Fruit fly (Drosophila melanogaster) whole organism, embryonic: ENCODE results near the gene CG31778.

Experiments
- BEAF-32 ChIP-seq: fragments of 200-800 bp; sonication (Bioruptor generic); optimal IDR thresholded peaks from 3 replicates; lab custom pipeline; 2017; ENCODE audit warnings: missing biosample characterization, missing genetic modification characterization, mild to moderate bottlenecking, moderate library complexity, missing genetic modification reagents
- Bgb ChIP-seq: fragments of 200-800 bp; sonication (Bioruptor generic); IDR thresholded peaks from 2 replicates; pipeline ENCODE4 v1.3.6; 2022; ENCODE audit warnings: missing biosample characterization, missing genetic modification characterization; ENCODE audit not compliant: partially characterized antibody
- CG10321 ChIP-seq: fragments of 200-800 bp; sonication (Bioruptor generic); IDR thresholded peaks from 2 replicates; pipeline ENCODE4 v1.3.6; 2022; ENCODE audit warnings: missing biosample characterization, missing genetic modification characterization
- CG10431 ChIP-seq: fragments of 200-800 bp; sonication (Bioruptor generic); optimal IDR thresholded peaks from 3 replicates; lab custom pipeline; 2018; ENCODE audit warnings: missing biosample characterization, mild to moderate bottlenecking, missing genetic modification characterization
- CG10543 ChIP-seq: fragments of 200-800 bp; sonication (Bioruptor generic); optimal IDR thresholded peaks from 3 replicates; lab custom pipeline; 2017; ENCODE audit warnings: missing biosample characterization, mild to moderate bottlenecking, missing genetic modification characterization, moderate library complexity
- CG12071 ChIP-seq: fragments of 200-800 bp; sonication (Bioruptor generic); optimal IDR thresholded peaks from 3 replicates; lab custom pipeline; 2018; ENCODE audit warnings: missing biosample characterization, mild to moderate bottlenecking, missing genetic modification characterization
- CG12659 ChIP-seq: fragments of 200-800 bp; sonication (Bioruptor generic); optimal IDR thresholded peaks from 3 replicates; lab custom pipeline; 2017; ENCODE audit warnings: mild to moderate bottlenecking, missing biosample characterization, missing genetic modification reagents, missing genetic modification characterization
- CG14014 ChIP-seq: fragments of 200-800 bp; sonication (Bioruptor generic); IDR thresholded peaks from 2 replicates; pipeline ENCODE4 v1.3.6; 2022; ENCODE audit warnings: missing biosample characterization, missing genetic modification characterization
- CG15011 ChIP-seq: fragments of 200-800 bp; sonication (Bioruptor generic); optimal IDR thresholded peaks from 3 replicates; lab custom pipeline; 2018; ENCODE audit warnings: missing biosample characterization, mild to moderate bottlenecking, missing genetic modification characterization
- CG1602 ChIP-seq: fragments of 200-800 bp; sonication (Bioruptor generic); optimal IDR thresholded peaks from 3 replicates; lab custom pipeline; 2016; ENCODE audit warnings: missing biosample characterization, missing genetic modification characterization
- CG16863 ChIP-seq: fragments of 200-800 bp; sonication (Bioruptor generic); optimal IDR thresholded peaks from 3 replicates; lab custom pipeline; 2016; ENCODE audit warnings: missing biosample characterization, missing genetic modification characterization
- CG17568 ChIP-seq: fragments of 200-800 bp; sonication (Bioruptor generic); optimal IDR thresholded peaks from 2 replicates; lab custom pipeline; 2018; ENCODE audit warnings: missing biosample characterization, mild to moderate bottlenecking, missing genetic modification characterization, moderate library complexity
- CG1832 ChIP-seq: fragments of 200-800 bp; sonication (Bioruptor generic); optimal IDR thresholded peaks from 2 replicates; lab custom pipeline; 2017; ENCODE audit warnings: missing biosample characterization, mild to moderate bottlenecking, missing genetic modification characterization, inconsistent platforms
- CG18619 ChIP-seq: fragments of 200-800 bp; sonication (Bioruptor generic); optimal IDR thresholded peaks from 3 replicates; lab custom pipeline; 2017; ENCODE audit warnings: missing biosample characterization, mild to moderate bottlenecking, missing genetic modification characterization
- CG30020 ChIP-seq: fragments of 200-800 bp; optimal IDR thresholded peaks from 2 replicates; lab custom pipeline; 2019; ENCODE audit warnings: missing biosample characterization, mild to moderate bottlenecking, missing genetic modification characterization, moderate library complexity
- CG34376 ChIP-seq: fragments of 200-800 bp; sonication (Bioruptor generic); optimal IDR thresholded peaks from 2 replicates; lab custom pipeline; 2018; ENCODE audit warnings: missing biosample characterization, mild to moderate bottlenecking, missing genetic modification characterization
- CG8765 ChIP-seq: fragments of 200-800 bp; sonication (Bioruptor generic); IDR thresholded peaks from 2 replicates; pipeline ENCODE4 v1.3.6; 2022; ENCODE audit warnings: missing biosample characterization, missing genetic modification characterization
- CrebB ChIP-seq: fragments of 200-800 bp; sonication (Bioruptor generic); optimal IDR thresholded peaks from 3 replicates; lab custom pipeline; 2018; ENCODE audit warnings: missing biosample characterization, mild to moderate bottlenecking, missing genetic modification characterization
- Deaf1 ChIP-seq: fragments of 200-800 bp; optimal IDR thresholded peaks from 3 replicates; lab custom pipeline; 2019; ENCODE audit warnings: missing biosample characterization, mild to moderate bottlenecking, missing genetic modification characterization, moderate library complexity
- Drgx ChIP-seq: fragments of 200-800 bp; sonication (Bioruptor generic); IDR thresholded peaks from 2 replicates; pipeline ENCODE4 v1.3.6; 2022; ENCODE audit warnings: missing biosample characterization, missing genetic modification characterization
- Ets97D ChIP-seq: fragments of 200-800 bp; sonication (Bioruptor generic); optimal IDR thresholded peaks from 3 replicates; lab custom pipeline; 2016; ENCODE audit warnings: missing biosample characterization, missing genetic modification characterization
- Fer1 ChIP-seq: fragments of 200-800 bp; sonication (Bioruptor generic); optimal IDR thresholded peaks from 2 replicates; lab custom pipeline; 2017; ENCODE audit warnings: missing biosample characterization, mild to moderate bottlenecking, missing genetic modification characterization
- HLH54F ChIP-seq: fragments of 200-800 bp; sonication (Bioruptor generic); optimal IDR thresholded peaks from 3 replicates; lab custom pipeline; 2016; ENCODE audit warnings: missing biosample characterization, missing genetic modification characterization
- Lpt ChIP-seq: fragments of >200 bp; optimal IDR thresholded peaks from 2 replicates; lab custom pipeline; 2018; ENCODE audit warnings: missing biosample characterization, missing genetic modification characterization
- Mrtf ChIP-seq: fragments of 200-800 bp; sonication (Bioruptor generic); IDR thresholded peaks from 3 replicates; pipeline ENCODE4 v1.3.6; 2022; ENCODE audit warnings: missing biosample characterization, missing genetic modification characterization
- Nf-YB ChIP-seq: fragments of 200-800 bp; sonication (Bioruptor generic); optimal IDR thresholded peaks from 3 replicates; lab custom pipeline; 2019; ENCODE audit warnings: missing biosample characterization, mild to moderate bottlenecking, missing genetic modification characterization, moderate library complexity
- Nf-YC ChIP-seq: fragments of 200-800 bp; optimal IDR thresholded peaks from 3 replicates; lab custom pipeline; 2019; ENCODE audit warnings: missing biosample characterization, mild to moderate bottlenecking, missing genetic modification characterization, moderate library complexity
- Rfx ChIP-seq: fragments of 200-800 bp; sonication (Bioruptor generic); IDR thresholded peaks from 2 replicates; pipeline ENCODE4 v1.3.6; 2022; ENCODE audit warnings: missing biosample characterization, missing genetic modification characterization
- Side ChIP-seq: fragments of 200-800 bp; sonication (Bioruptor generic); optimal IDR thresholded peaks from 2 replicates; lab custom pipeline; 2016; ENCODE audit warnings: missing biosample characterization, missing genetic modification characterization
- Trl ChIP-seq, 3 experiments: fragments of >200 bp in 2 of 3; fragments of 200-800 bp in 1 of 3; sonication (Bioruptor generic) in 1 of 3; optimal IDR thresholded peaks; 2 replicates in 1 of 3; 3 replicates in 2 of 3; lab custom pipeline; 2016 to 2017; ENCODE audit warnings: missing biosample characterization in 1 of 3, missing genetic modification characterization in 1 of 3
- Usf ChIP-seq: fragments of 200-800 bp; sonication (Bioruptor generic); optimal IDR thresholded peaks from 2 replicates; lab custom pipeline; 2017; ENCODE audit warnings: missing genotype, missing biosample characterization, missing genetic modification characterization
- YL-1 ChIP-seq: fragments of 200-800 bp; sonication (Bioruptor generic); optimal IDR thresholded peaks from 3 replicates; lab custom pipeline; 2017; ENCODE audit warnings: missing biosample characterization, mild to moderate bottlenecking, missing genetic modification characterization
- chn ChIP-seq: fragments of 200-800 bp; sonication (Bioruptor generic); optimal IDR thresholded peaks from 2 replicates; lab custom pipeline; 2016; ENCODE audit warnings: missing biosample characterization, missing genetic modification characterization
- corto ChIP-seq: fragments of 200-800 bp; sonication (Bioruptor generic); optimal IDR thresholded peaks from 2 replicates; lab custom pipeline; 2016; ENCODE audit warnings: missing biosample characterization, mild to moderate bottlenecking, missing genetic modification characterization, moderate library complexity
- croc ChIP-seq: fragments of 200-800 bp; sonication (Bioruptor generic); conservative IDR thresholded peaks from 3 replicates; pipeline ENCODE4 v1.3.6; 2022; ENCODE audit warnings: missing biosample characterization, missing genetic modification characterization
- crol ChIP-seq: fragments of 200-800 bp; sonication (Bioruptor generic); IDR thresholded peaks from 2 replicates; pipeline ENCODE4 v1.3.6; 2022; ENCODE audit warnings: missing biosample characterization, missing genetic modification characterization
- ewg ChIP-seq: fragments of 200-800 bp; sonication (Bioruptor generic); optimal IDR thresholded peaks from 3 replicates; lab custom pipeline; 2017; ENCODE audit warnings: mild to moderate bottlenecking, missing biosample characterization, missing genetic modification reagents, missing genetic modification characterization
- gsb ChIP-seq: fragments of 200-800 bp; sonication (Bioruptor generic); IDR thresholded peaks from 2 replicates; pipeline ENCODE4 v1.3.6; 2022; ENCODE audit warnings: missing biosample characterization, missing genetic modification characterization
- lov ChIP-seq, 2 experiments: fragments of 200-800 bp in 1 of 2; fragments of >200 bp in 1 of 2; sonication (Bioruptor generic) in 1 of 2; IDR thresholded peaks in 1 of 2; optimal IDR thresholded peaks in 1 of 2; 2 replicates in 1 of 2; 3 replicates in 1 of 2; pipeline versions ENCODE4 v1.3.6 to Lab custom; 2017 to 2022; ENCODE audit warnings: missing biosample characterization in 1 of 2, missing genetic modification characterization in 1 of 2
- odd ChIP-seq: fragments of 200-800 bp; sonication (Bioruptor generic); optimal IDR thresholded peaks from 2 replicates; lab custom pipeline; 2017; ENCODE audit warnings: missing biosample characterization, mild to moderate bottlenecking, missing genetic modification characterization
- org-1 ChIP-seq: fragments of 200-800 bp; sonication (Bioruptor generic); optimal IDR thresholded peaks from 2 replicates; lab custom pipeline; 2017; ENCODE audit warnings: missing biosample characterization, missing genetic modification characterization
- pnt ChIP-seq: fragments of 200-800 bp; sonication (Bioruptor generic); optimal IDR thresholded peaks from 3 replicates; lab custom pipeline; 2016; ENCODE audit warnings: missing biosample characterization, missing genetic modification characterization
- pros ChIP-seq: fragments of 200-800 bp; sonication (Bioruptor generic); optimal IDR thresholded peaks from 3 replicates; lab custom pipeline; 2019; ENCODE audit warnings: missing biosample characterization, mild to moderate bottlenecking, missing genetic modification characterization, moderate library complexity
- seq ChIP-seq: fragments of 200-800 bp; sonication (Bioruptor generic); IDR thresholded peaks from 2 replicates; pipeline ENCODE4 v1.3.6; 2022; ENCODE audit warnings: missing biosample characterization, missing genetic modification characterization
- tap ChIP-seq: fragments of 200-800 bp; optimal IDR thresholded peaks from 3 replicates; lab custom pipeline; 2019; ENCODE audit warnings: missing biosample characterization, mild to moderate bottlenecking, missing genetic modification characterization, moderate library complexity
- twi ChIP-seq: fragments of 200-800 bp; optimal IDR thresholded peaks from 2 replicates; lab custom pipeline; 2019; ENCODE audit warnings: missing biosample characterization, mild to moderate bottlenecking, missing genetic modification characterization, moderate library complexity
- unpg ChIP-seq: fragments of 200-800 bp; sonication (Bioruptor generic); optimal IDR thresholded peaks from 3 replicates; lab custom pipeline; 2018; ENCODE audit warnings: missing biosample characterization, mild to moderate bottlenecking, missing genetic modification characterization, moderate library complexity
- vvl ChIP-seq: fragments of 200-800 bp; sonication (Bioruptor generic); IDR thresholded peaks from 2 replicates; pipeline ENCODE4 v1.3.6; 2022; ENCODE audit warnings: missing biosample characterization, missing genetic modification characterization
- zfh1 ChIP-seq: fragments of 200-800 bp; sonication (Bioruptor generic); IDR thresholded peaks from 3 replicates; pipeline ENCODE4 v1.3.6; 2022; ENCODE audit warnings: missing biosample characterization, missing genetic modification characterization

CG31778 gene

dm6 chr2L:3682489-3682888, 22.8 kb downstream of the CG31778 start:
- peak; percentile 81 for TF ChIP-seq CG10321 (GFP tag; lab: Robert Waterston, UW)
- no peak for TF ChIP-seq unpg (GFP tag; lab: Kevin White, UChicago)
- TF ChIP-seq BEAF-32, result no peak
- no peak for TF ChIP-seq CG15011 (GFP tag; lab: Kevin White, UChicago)
- TF ChIP-seq vvl, result peak; percentile 29; the same call in 1 of the 2 replicates
- no peak for TF ChIP-seq Rfx (GFP tag; lab: Robert Waterston, UW)
- TF ChIP-seq pnt (GFP tag; lab: Kevin White, UChicago), result no peak
- peak; percentile 34 for TF ChIP-seq Deaf1 (tag; lab: Kevin White, UChicago)
- TF ChIP-seq ewg (GFP tag; lab: Kevin White, UChicago), result peak; percentile 31
- peak; percentile 45 for TF ChIP-seq CG1832 (GFP tag; lab: Kevin White, UChicago)
- no peak for TF ChIP-seq Usf (GFP tag; lab: Kevin White, UChicago)
- peak; percentile 74; the same call in 1 of the 2 replicates for TF ChIP-seq seq (GFP tag; lab: Robert Waterston, UW)
- peak in 1 of 2 experiments; percentile 5 for TF ChIP-seq Trl (optimal IDR thresholded peaks at IDR 0.05; lab: Kevin White, UChicago)
- no peak for TF ChIP-seq Trl (GFP tag; optimal IDR thresholded peaks at IDR 0.05; lab: Kevin White, UChicago)
- no peak for TF ChIP-seq Fer1 (GFP tag; lab: Kevin White, UChicago)
- peak; percentile 87 for TF ChIP-seq Nf-YB
- peak; percentile 93 for TF ChIP-seq Nf-YC (tag; lab: Kevin White, UChicago)
- TF ChIP-seq, all 482 proteins: peak for 9

- TF ChIP-seq gsb (no peak), lov (optimal IDR thresholded peaks at IDR 0.05; lab: Kevin White, UChicago) (no peak), lov (GFP tag; IDR thresholded peaks at IDR 0.05; lab: Robert Waterston, UW) (no peak), crol (GFP tag; lab: Robert Waterston, UW) (peak; percentile 31; the same call in 1 of the 2 replicates), corto (GFP tag; lab: Kevin White, UChicago) (no peak), CG17568 (GFP tag; lab: Kevin White, UChicago) (no peak), CG18619 (GFP tag; lab: Kevin White, UChicago) (no peak), odd (GFP tag; lab: Kevin White, UChicago) (no peak), org-1 (GFP tag; lab: Kevin White, UChicago) (no peak), CG8765 (GFP tag; lab: Robert Waterston, UW) (no peak), CG16863 (GFP tag; lab: Kevin White, UChicago) (no peak), HLH54F (GFP tag; lab: Kevin White, UChicago) (no peak), Drgx (GFP tag; lab: Robert Waterston, UW) (no peak), Mrtf (GFP tag; lab: Robert Waterston, UW) (0 out of 3 replicates have a peak, but pooled peaks have one; percentile 11), CG10543 (GFP tag; lab: Kevin White, UChicago) (no peak), tap (peak; percentile 50), croc (GFP tag; lab: Robert Waterston, UW) (no peak), CG12071 (no peak), YL-1 (GFP tag; lab: Kevin White, UChicago) (no peak), twi (no peak), pros (GFP tag; lab: Kevin White, UChicago) (peak; percentile 57), CG10321 (GFP tag; lab: Robert Waterston, UW) (no peak)
Measured at dm6 chr2L:3681338-3681737, 23.9 kb downstream of the CG31778 start.

DNA sequence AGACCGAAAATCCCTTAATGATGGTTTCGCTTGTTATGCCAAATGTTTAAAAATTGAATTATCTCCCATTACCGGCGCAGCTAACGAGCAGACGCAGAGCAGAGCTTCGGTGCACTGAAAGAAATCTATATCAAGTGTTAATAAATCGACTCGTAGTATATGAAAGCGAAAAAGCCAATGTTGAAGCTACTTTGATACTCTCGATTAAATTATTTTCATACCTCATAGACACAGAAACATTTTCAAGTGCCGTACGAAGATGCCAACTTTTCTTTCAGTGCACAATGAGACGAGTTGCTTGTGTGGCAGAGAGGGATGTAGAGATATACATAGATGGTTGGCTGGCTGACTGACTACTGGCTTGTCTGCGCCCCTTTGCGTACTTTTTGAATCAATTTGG, 29.5 kb downstream of the CG31778 start:
- TF ChIP-seq chn (peak; percentile 12), CrebB (tag; lab: Kevin White, UChicago) (no peak), zfh1 (GFP tag; lab: Robert Waterston, UW) (peak; percentile 71), odd (GFP tag; lab: Kevin White, UChicago) (no peak), Ets97D (GFP tag; lab: Kevin White, UChicago) (no peak), CG34376 (GFP tag; lab: Kevin White, UChicago) (no peak), CG12659 (no peak), Lpt (GFP tag; lab: Kevin White, UChicago) (no peak), Side (peak; percentile 17), CG14014 (no peak), CG30020 (tag; lab: Kevin White, UChicago) (no peak), CG10431 (GFP tag; lab: Kevin White, UChicago) (no peak), CG1602 (GFP tag; lab: Kevin White, UChicago) (no peak), Bgb (no peak)
